Fruit fly (Drosophila melanogaster) whole organism, embryonic: ENCODE measurements around the gene Cpr67Fb.

Experiments
- C15 ChIP-seq: fragments of 200-800 bp; sonication (Bioruptor generic); IDR thresholded peaks from 3 replicates; pipeline ENCODE4 v1.3.6; 2022; ENCODE audit warnings: missing biosample characterization, missing genetic modification characterization
- CG11695 ChIP-seq: fragments of 200-800 bp; sonication (Bioruptor generic); IDR thresholded peaks from 3 replicates; pipeline ENCODE4 v1.3.6; 2022; ENCODE audit warnings: missing biosample characterization, missing genetic modification characterization
- CG11723 ChIP-seq: fragments of 200-800 bp; sonication (Bioruptor generic); optimal IDR thresholded peaks from 2 replicates; lab custom pipeline; 2017; ENCODE audit warnings: missing biosample characterization, mild to moderate bottlenecking, missing genetic modification characterization
- CG15011 ChIP-seq: fragments of 200-800 bp; sonication (Bioruptor generic); optimal IDR thresholded peaks from 3 replicates; lab custom pipeline; 2018; ENCODE audit warnings: missing biosample characterization, mild to moderate bottlenecking, missing genetic modification characterization
- CG2120 ChIP-seq: fragments of 200-800 bp; sonication (Bioruptor generic); optimal IDR thresholded peaks from 3 replicates; lab custom pipeline; 2016; ENCODE audit warnings: missing biosample characterization, missing genetic modification characterization
- CG30403 ChIP-seq: fragments of 200-800 bp; sonication (Bioruptor generic); optimal IDR thresholded peaks from 3 replicates; lab custom pipeline; 2016; ENCODE audit warnings: missing biosample characterization, missing genetic modification characterization
- CG32532 ChIP-seq: fragments of 200-800 bp; sonication (Bioruptor generic); IDR thresholded peaks from 2 replicates; pipeline ENCODE4 v1.3.6; 2022; ENCODE audit warnings: missing biosample characterization, missing genetic modification characterization
- CG32767 ChIP-seq: fragments of 200-800 bp; sonication (Bioruptor generic); IDR thresholded peaks from 2 replicates; pipeline ENCODE4 v1.3.6; 2022; ENCODE audit warnings: missing biosample characterization, missing genetic modification characterization
- CG32772 ChIP-seq: fragments of 200-800 bp; sonication (Bioruptor generic); IDR thresholded peaks from 2 replicates; pipeline ENCODE4 v1.3.6; 2022; ENCODE audit warnings: missing biosample characterization, missing genetic modification characterization
- CG3407 ChIP-seq: fragments of 200-800 bp; sonication (Bioruptor generic); optimal IDR thresholded peaks from 2 replicates; lab custom pipeline; 2018; ENCODE audit warnings: missing biosample characterization, mild to moderate bottlenecking, missing genetic modification characterization
- CG4360 ChIP-seq: fragments of 200-800 bp; sonication (Bioruptor generic); IDR thresholded peaks from 2 replicates; pipeline ENCODE4 v1.3.6; 2022; ENCODE audit warnings: missing biosample characterization, missing genetic modification characterization
- CG4707 ChIP-seq: fragments of 200-800 bp; sonication (Bioruptor generic); optimal IDR thresholded peaks from 2 replicates; lab custom pipeline; 2018; ENCODE audit warnings: missing biosample characterization, mild to moderate bottlenecking, missing genetic modification characterization, moderate library complexity
- CG6854 ChIP-seq: fragments of 200-800 bp; sonication (Bioruptor generic); optimal IDR thresholded peaks from 3 replicates; lab custom pipeline; 2017; ENCODE audit warnings: missing biosample characterization, mild to moderate bottlenecking, missing genetic modification characterization
- CG8281 ChIP-seq: fragments of 200-800 bp; sonication (Bioruptor generic); optimal IDR thresholded peaks from 2 replicates; lab custom pipeline; 2018; ENCODE audit warnings: missing biosample characterization, mild to moderate bottlenecking, missing genetic modification characterization, moderate library complexity
- CG8765 ChIP-seq: fragments of 200-800 bp; sonication (Bioruptor generic); IDR thresholded peaks from 2 replicates; pipeline ENCODE4 v1.3.6; 2022; ENCODE audit warnings: missing biosample characterization, missing genetic modification characterization
- CG9215 ChIP-seq: fragments of 200-800 bp; sonication (Bioruptor generic); IDR thresholded peaks from 2 replicates; pipeline ENCODE4 v1.3.6; 2022; ENCODE audit warnings: missing biosample characterization, missing genetic modification characterization
- CG9817 ChIP-seq: fragments of 200-800 bp; sonication (Bioruptor generic); optimal IDR thresholded peaks from 2 replicates; lab custom pipeline; 2018; ENCODE audit warnings: missing biosample characterization, mild to moderate bottlenecking, missing genetic modification characterization, moderate library complexity
- CG9876 ChIP-seq: fragments of 200-800 bp; sonication (Bioruptor generic); optimal IDR thresholded peaks from 2 replicates; lab custom pipeline; 2016; ENCODE audit warnings: missing biosample characterization, missing genetic modification characterization
- CHES-1-like ChIP-seq: fragments of 200-800 bp; sonication (Bioruptor generic); optimal IDR thresholded peaks from 2 replicates; lab custom pipeline; 2016; ENCODE audit warnings: missing biosample characterization, missing genetic modification characterization
- Camta ChIP-seq: fragments of 200-800 bp; sonication (Bioruptor generic); optimal IDR thresholded peaks from 2 replicates; lab custom pipeline; 2016; ENCODE audit warnings: missing biosample characterization, missing genetic modification characterization
- Deaf1 ChIP-seq: fragments of 200-800 bp; optimal IDR thresholded peaks from 3 replicates; lab custom pipeline; 2019; ENCODE audit warnings: missing biosample characterization, mild to moderate bottlenecking, missing genetic modification characterization, moderate library complexity
- Doc2 ChIP-seq: fragments of 200-800 bp; sonication (Bioruptor generic); IDR thresholded peaks from 2 replicates; pipeline ENCODE4 v1.3.6; 2022; ENCODE audit warnings: missing biosample characterization, missing genetic modification characterization
- Dp ChIP-seq: fragments of 200-800 bp; sonication (Bioruptor generic); optimal IDR thresholded peaks from 2 replicates; lab custom pipeline; 2018; ENCODE audit warnings: missing biosample characterization, mild to moderate bottlenecking, missing genetic modification characterization, moderate library complexity
- Ets97D ChIP-seq: fragments of 200-800 bp; sonication (Bioruptor generic); optimal IDR thresholded peaks from 3 replicates; lab custom pipeline; 2016; ENCODE audit warnings: missing biosample characterization, missing genetic modification characterization
- H2.0 ChIP-seq: fragments of 200-800 bp; sonication (Bioruptor generic); IDR thresholded peaks from 2 replicates; pipeline ENCODE4 v1.3.6; 2022; ENCODE audit warnings: missing biosample characterization, missing genetic modification characterization
- HHEX ChIP-seq: fragments of 200-800 bp; sonication (Bioruptor generic); optimal IDR thresholded peaks from 3 replicates; lab custom pipeline; 2017; ENCODE audit warnings: missing biosample characterization, mild to moderate bottlenecking, missing genetic modification characterization, missing genetic modification reagents
- HLHmδ ChIP-seq: fragments of 200-800 bp; sonication (Bioruptor generic); optimal IDR thresholded peaks from 2 replicates; lab custom pipeline; 2018; ENCODE audit warnings: missing biosample characterization, mild to moderate bottlenecking, missing genetic modification characterization, moderate library complexity
- Lim3 ChIP-seq: fragments of 200-800 bp; sonication (Bioruptor generic); IDR thresholded peaks from 2 replicates; pipeline ENCODE4 v1.3.6; 2022; ENCODE audit warnings: missing biosample characterization, missing genetic modification characterization
- NK7.1 ChIP-seq: fragments of 200-800 bp; sonication (Bioruptor generic); optimal IDR thresholded peaks from 3 replicates; lab custom pipeline; 2016; ENCODE audit warnings: missing biosample characterization, missing genetic modification characterization
- Xbp1 ChIP-seq: fragments of 200-800 bp; sonication (Bioruptor generic); optimal IDR thresholded peaks from 3 replicates; lab custom pipeline; 2016; ENCODE audit warnings: missing biosample characterization, mild to moderate bottlenecking, missing genetic modification characterization
- Xrp1 ChIP-seq: fragments of 200-800 bp; sonication (Bioruptor generic); IDR thresholded peaks from 2 replicates; pipeline ENCODE4 v1.3.6; 2022; ENCODE audit warnings: missing biosample characterization, missing genetic modification characterization
- ab ChIP-seq: fragments of 200-800 bp; sonication (Bioruptor generic); optimal IDR thresholded peaks from 2 replicates; lab custom pipeline; 2016; ENCODE audit warnings: missing biosample characterization, missing genetic modification characterization
- abd-A ChIP-seq: fragments of 200-800 bp; sonication (Bioruptor generic); optimal IDR thresholded peaks from 3 replicates; lab custom pipeline; 2019; ENCODE audit warnings: missing biosample characterization, mild to moderate bottlenecking, missing genetic modification characterization, moderate library complexity
- bab2 ChIP-seq: fragments of 200-800 bp; sonication (Bioruptor generic); optimal IDR thresholded peaks from 2 replicates; lab custom pipeline; 2016; ENCODE audit warnings: missing biosample characterization, missing genetic modification characterization
- bcd ChIP-seq: fragments of 200-800 bp; sonication (Bioruptor generic); optimal IDR thresholded peaks from 2 replicates; lab custom pipeline; 2017; ENCODE audit warnings: missing biosample characterization, mild to moderate bottlenecking, missing genetic modification characterization
- bsh ChIP-seq, 2 experiments: fragments of 200-800 bp; sonication (Bioruptor generic); optimal IDR thresholded peaks; 2 replicates each; lab custom pipeline; 2017 to 2018; ENCODE audit warnings: mild to moderate bottlenecking in 2 of 2, missing biosample characterization in 2 of 2, missing genetic modification characterization in 2 of 2, moderate library complexity in 1 of 2
- cad ChIP-seq: fragments of >200 bp; optimal IDR thresholded peaks from 2 replicates; lab custom pipeline; 2017; ENCODE audit warnings: missing biosample characterization, missing genetic modification characterization
- chinmo ChIP-seq: fragments of 200-800 bp; sonication (Bioruptor generic); IDR thresholded peaks from 4 replicates; pipeline ENCODE4 v1.3.6; 2022; ENCODE audit warnings: missing biosample characterization, missing genetic modification characterization; ENCODE audit not compliant: partially characterized antibody
- ci ChIP-seq: fragments of 200-800 bp; sonication (Bioruptor generic); IDR thresholded peaks from 3 replicates; pipeline ENCODE4 v1.3.6; 2022; ENCODE audit warnings: missing biosample characterization, missing genetic modification characterization
- dpn ChIP-seq, 2 experiments: fragments of 200-800 bp; sonication (Bioruptor generic); optimal IDR thresholded peaks; 3 replicates each; lab custom pipeline; 2016; ENCODE audit warnings: missing biosample characterization in 2 of 2, missing genetic modification characterization in 2 of 2
- fd3F ChIP-seq: fragments of 200-800 bp; sonication (Bioruptor generic); optimal IDR thresholded peaks from 2 replicates; lab custom pipeline; 2018; ENCODE audit warnings: missing biosample characterization, mild to moderate bottlenecking, missing genetic modification characterization, moderate library complexity
- grn ChIP-seq: fragments of 200-800 bp; sonication (Bioruptor generic); optimal IDR thresholded peaks from 3 replicates; lab custom pipeline; 2017; ENCODE audit warnings: missing biosample characterization, missing genetic modification characterization
- gt ChIP-seq: fragments of 200-800 bp; sonication (Bioruptor generic); IDR thresholded peaks from 2 replicates; pipeline ENCODE4 v1.3.6; 2022; ENCODE audit warnings: missing biosample characterization, missing genetic modification characterization
- ham ChIP-seq: fragments of 200-800 bp; sonication (Bioruptor generic); IDR thresholded peaks from 2 replicates; pipeline ENCODE4 v1.3.6; 2022; ENCODE audit warnings: missing biosample characterization, missing genetic modification characterization
- her ChIP-seq: fragments of 200-800 bp; sonication (Bioruptor generic); optimal IDR thresholded peaks from 2 replicates; lab custom pipeline; 2016; ENCODE audit warnings: missing biosample characterization, missing genetic modification characterization
- p53 ChIP-seq: fragments of 200-800 bp; sonication (Bioruptor generic); optimal IDR thresholded peaks from 2 replicates; lab custom pipeline; 2016; ENCODE audit warnings: missing biosample characterization, missing genetic modification characterization
- shn ChIP-seq: fragments of 200-800 bp; sonication (Bioruptor generic); optimal IDR thresholded peaks from 3 replicates; lab custom pipeline; 2016; ENCODE audit warnings: missing biosample characterization, missing genetic modification characterization
- tin ChIP-seq: fragments of 200-800 bp; sonication (Bioruptor generic); optimal IDR thresholded peaks from 3 replicates; lab custom pipeline; 2016; ENCODE audit warnings: missing biosample characterization, missing genetic modification characterization
- twi ChIP-seq: fragments of 200-800 bp; optimal IDR thresholded peaks from 2 replicates; lab custom pipeline; 2019; ENCODE audit warnings: missing biosample characterization, mild to moderate bottlenecking, missing genetic modification characterization, moderate library complexity
- zen2 ChIP-seq: fragments of 200-800 bp; sonication (Bioruptor generic); IDR thresholded peaks from 3 replicates; pipeline ENCODE4 v1.3.6; 2022; ENCODE audit warnings: missing biosample characterization, missing genetic modification characterization; ENCODE audit not compliant: partially characterized antibody

The Cpr67Fb gene

DNA sequence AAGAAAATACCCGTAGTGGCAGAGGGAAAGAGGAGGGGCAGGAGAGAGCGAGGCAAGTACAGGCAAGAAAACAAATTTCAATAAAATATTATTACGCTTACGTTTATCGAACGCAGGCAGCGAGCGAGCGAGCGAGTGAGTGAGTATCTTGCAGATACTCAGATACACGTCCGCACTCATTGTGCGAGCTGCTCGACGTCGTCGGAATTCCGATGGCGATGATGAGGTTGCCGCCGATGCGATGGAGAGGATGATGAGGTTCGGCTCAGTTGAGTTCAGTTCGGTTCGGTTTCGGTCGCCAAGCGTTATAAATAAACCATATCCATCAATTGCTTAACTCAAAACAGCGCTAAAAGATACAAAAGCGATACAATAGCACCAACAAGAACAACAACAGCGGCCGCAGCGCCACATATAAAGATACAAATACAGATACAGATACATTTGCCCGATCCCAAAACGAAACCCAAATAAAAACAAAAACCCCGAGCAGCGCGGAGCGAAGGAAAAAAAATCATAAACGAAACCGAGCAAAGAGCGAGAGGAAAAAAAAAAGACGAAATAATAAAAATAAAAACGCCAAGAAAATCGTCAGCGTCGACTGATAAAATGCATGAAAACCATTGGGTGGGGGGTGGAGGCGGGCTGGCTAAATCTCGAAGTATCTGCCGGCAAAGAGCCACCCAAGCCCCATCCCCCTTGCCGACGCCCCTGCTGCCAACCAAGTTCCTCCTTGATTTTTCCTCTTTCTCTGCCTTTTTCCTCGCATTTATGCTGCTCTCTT lies 41.4 kb upstream of the Cpr67Fb start (continued):
- TF ChIP-seq H2.0 (GFP tag; lab: Robert Waterston, UW) (no peak), abd-A (tag; lab: Kevin White, UChicago) (peak; percentile 91), ab (GFP tag; lab: Kevin White, UChicago) (no peak), fd3F (GFP tag; lab: Kevin White, UChicago) (no peak), CG11723 (GFP tag; lab: Kevin White, UChicago) (no peak), CG32772 (GFP tag; lab: Robert Waterston, UW) (peak; percentile 69), ci (GFP tag; lab: Robert Waterston, UW) (peak; percentile 62; the same call in 1 of the 3 replicates), cad (GFP tag; lab: Kevin White, UChicago) (peak; percentile 7), Camta (no peak), Xbp1 (GFP tag; lab: Kevin White, UChicago) (no peak), Xrp1 (GFP tag; lab: Robert Waterston, UW) (peak; percentile 52), CG8765 (GFP tag; lab: Robert Waterston, UW) (no peak), CG9817 (no peak), ham (no peak), Dp (GFP tag; lab: Kevin White, UChicago) (no peak), twi (peak; percentile 16), CG6854 (GFP tag; lab: Kevin White, UChicago) (no peak), NK7.1 (GFP tag; lab: Kevin White, UChicago) (no peak), Deaf1 (peak; percentile 94), HHEX (GFP tag; lab: Kevin White, UChicago) (peak; percentile 4), C15 (GFP tag; lab: Robert Waterston, UW) (no peak), CG9215 (no peak), CG30403 (GFP tag; lab: Kevin White, UChicago) (peak; percentile 18), CG4707 (GFP tag; lab: Kevin White, UChicago) (no peak), CG3407 (GFP tag; lab: Kevin White, UChicago) (peak; percentile 1), CG32767 (GFP tag; lab: Robert Waterston, UW) (peak; percentile 33; the same call in 1 of the 2 replicates), HLHmδ (GFP tag; lab: Kevin White, UChicago) (no peak), gt (GFP tag; lab: Robert Waterston, UW) (no peak), dpn (GFP tag; optimal IDR thresholded peaks at IDR 0.05; lab: Kevin White, UChicago) (no peak), tin (GFP tag; lab: Kevin White, UChicago) (no peak), CG11695 (GFP tag; lab: Robert Waterston, UW) (no peak), grn (GFP tag; lab: Kevin White, UChicago) (peak; percentile 20), CG2120 (no peak), bab2 (GFP tag; lab: Kevin White, UChicago) (no peak), Doc2 (no peak), chinmo (peak; percentile 90; the same call in 3 of the 4 replicates), Lim3 (GFP tag; lab: Robert Waterston, UW) (no peak), Ets97D (no peak), bsh (GFP tag; optimal IDR thresholded peaks at IDR 0.05; lab: Kevin White, UChicago) (peak in 1 of 2 experiments; percentile 99), CG4360 (peak; percentile 63), CHES-1-like (peak; percentile 19), her (GFP tag; lab: Kevin White, UChicago) (peak; percentile 37), p53 (no peak), CG32532 (GFP tag; lab: Robert Waterston, UW) (no peak; the same call in 1 of the 2 replicates), CG9876 (GFP tag; lab: Kevin White, UChicago) (no peak), CG8281 (tag; lab: Kevin White, UChicago) (no peak), zen2 (no peak), bcd (GFP tag; lab: Kevin White, UChicago) (no peak), shn (peak; percentile 5), CG15011 (GFP tag; lab: Kevin White, UChicago) (peak; percentile 20)
